Fruit fly (Drosophila melanogaster): ENCODE measurements around the gene thw.

Gene thw

DNA sequence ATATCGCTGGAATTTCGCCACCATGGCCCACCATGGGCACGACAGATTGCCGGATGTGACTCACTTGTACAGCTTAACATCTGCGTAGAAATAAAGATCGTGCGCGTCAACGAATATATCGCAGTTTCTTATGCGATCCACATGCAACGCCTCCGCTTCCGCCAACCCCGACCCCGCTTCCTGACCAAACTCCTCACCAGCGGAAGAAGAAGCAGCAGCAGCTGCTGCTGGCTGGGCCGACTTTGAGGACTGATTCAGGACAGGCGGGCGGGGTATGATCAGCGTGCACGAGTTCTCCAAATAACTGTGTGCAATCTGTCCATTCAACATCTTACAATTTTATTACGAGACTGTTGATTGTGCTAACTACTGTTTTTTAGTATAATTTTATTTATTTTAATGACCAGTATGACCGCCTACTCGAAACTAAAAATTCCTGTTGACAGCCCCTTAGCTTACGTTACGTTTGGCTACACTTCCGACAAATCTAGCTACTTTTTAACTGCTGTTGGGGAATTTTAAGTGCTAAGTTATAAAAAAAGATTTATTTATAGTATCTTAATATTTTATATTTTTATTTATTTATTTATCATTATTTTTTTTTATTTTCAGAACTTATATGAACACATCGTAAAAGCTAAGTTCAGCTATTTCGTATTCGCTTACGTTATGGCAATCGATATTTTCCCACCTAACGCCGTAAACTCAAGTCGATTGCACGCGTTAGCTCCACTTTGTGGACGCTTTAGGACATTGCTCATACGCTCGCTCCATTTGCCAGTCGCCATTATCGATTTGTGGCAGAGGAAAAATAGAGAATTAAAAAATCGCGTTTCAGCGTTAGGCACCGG lies 37.7 kb upstream of the thw start, which contains the start of the genes CG10055 and lap (continued):
- TF ChIP-seq MESR4 (GFP tag; optimal IDR thresholded peaks at IDR 0.05) (peak; percentile 92), pzg (GFP tag; optimal IDR thresholded peaks at IDR 0.05) (peak; percentile 73), CG34422 (GFP tag; IDR thresholded peaks at IDR 0.05) (peak; percentile 45; the same call in 1 of the 3 replicates), mirr (GFP tag; optimal IDR thresholded peaks at IDR 0.05) (no peak), insv (GFP tag; optimal IDR thresholded peaks at IDR 0.05) (no peak), CG12071 (GFP tag; optimal IDR thresholded peaks at IDR 0.05) (no peak), Sry-δ (GFP tag; optimal IDR thresholded peaks at IDR 0.05) (peak; percentile 66), CG6791 (GFP tag; IDR thresholded peaks at IDR 0.05; ENCODE audit: partially characterized antibody) (peak; percentile 56; the same call in 2 of the 3 replicates), HLHmδ (GFP tag; optimal IDR thresholded peaks at IDR 0.05) (peak; percentile 4), CG15073 (GFP tag; optimal IDR thresholded peaks at IDR 0.05) (no peak), CG5953 (GFP tag; IDR thresholded peaks at IDR 0.05) (no peak), bbx (GFP tag; IDR thresholded peaks at IDR 0.05; ENCODE audit: partially characterized antibody) (peak; percentile 47; the same call in 1 of the 2 replicates), BEAF-32 (GFP tag; optimal IDR thresholded peaks at IDR 0.05) (peak; percentile 72), CG3407 (GFP tag; optimal IDR thresholded peaks at IDR 0.05) (no peak), NfI (GFP tag; optimal IDR thresholded peaks at IDR 0.05) (peak; percentile 11), CG13287 (GFP tag; IDR thresholded peaks at IDR 0.05; ENCODE audit: partially characterized antibody) (peak; percentile 45; the same call in 1 of the 2 replicates), cad (GFP tag; optimal IDR thresholded peaks at IDR 0.05) (no peak), Ets97D (GFP tag; optimal IDR thresholded peaks at IDR 0.05) (no peak), CG14667 (GFP tag; IDR thresholded peaks at IDR 0.05) (no peak), CG7357 (GFP tag; IDR thresholded peaks at IDR 0.05) (no peak), dm (GFP tag; optimal IDR thresholded peaks at IDR 0.05) (no peak), org-1 (GFP tag; optimal IDR thresholded peaks at IDR 0.05) (no peak), CG10267 (tag; optimal IDR thresholded peaks at IDR 0.05) (peak; percentile 28), oc (tag; optimal IDR thresholded peaks at IDR 0.05) (no peak), CG17186 (GFP tag; optimal IDR thresholded peaks at IDR 0.05) (no peak), phol (tag; optimal IDR thresholded peaks at IDR 0.05) (peak; percentile 97), Opbp (GFP tag; IDR thresholded peaks at IDR 0.05; ENCODE audit: partially characterized antibody) (peak; percentile 50; the same call in 1 of the 3 replicates), CG14860 (GFP tag; IDR thresholded peaks at IDR 0.05; ENCODE audit: partially characterized antibody) (peak; percentile 38; the same call in 1 of the 3 replicates), gfzf (GFP tag; optimal IDR thresholded peaks at IDR 0.05) (peak; percentile 93), Dref (GFP tag; IDR thresholded peaks at IDR 0.05) (peak; percentile 83), so (GFP tag; IDR thresholded peaks at IDR 0.05) (no peak), Med (GFP tag) (peak; percentile 74), unpg (GFP tag; optimal IDR thresholded peaks at IDR 0.05) (no peak), CG7987 (GFP tag; optimal IDR thresholded peaks at IDR 0.05) (no peak), CG17359 (tag; optimal IDR thresholded peaks at IDR 0.05) (no peak), Hmr (GFP tag; optimal IDR thresholded peaks at IDR 0.05) (no peak), CG9797 (GFP tag; optimal IDR thresholded peaks at IDR 0.05) (peak; percentile 55), CG12391 (tag; optimal IDR thresholded peaks at IDR 0.05) (peak; percentile 50), Nf-YC (tag; optimal IDR thresholded peaks at IDR 0.05) (no peak), NK7.1 (GFP tag; optimal IDR thresholded peaks at IDR 0.05) (no peak), CG2116 (GFP tag; optimal IDR thresholded peaks at IDR 0.05) (peak; percentile 35), CG1603 (tag; optimal IDR thresholded peaks at IDR 0.05) (no peak), CG8089 (GFP tag; optimal IDR thresholded peaks at IDR 0.05) (no peak), CG17568 (GFP tag; optimal IDR thresholded peaks at IDR 0.05) (no peak), lab (GFP tag; optimal IDR thresholded peaks at IDR 0.05) (no peak), al (GFP tag; IDR thresholded peaks at IDR 0.05) (no peak), B-H1 (GFP tag; IDR thresholded peaks at IDR 0.05) (no peak)
